Worm (Caenorhabditis elegans) whole organism, L4/young adult: ENCODE results near the gene F07G6.10.

ENCODE experiments used
- W03F9.2 ChIP-seq: fragments of 150-350 bp; optimal IDR thresholded peaks from 2 replicates; lab custom pipeline; 2014; ENCODE audit warnings: missing biosample characterization, missing genetic modification characterization
- dao-5 ChIP-seq: sonication (generic microtip); optimal IDR thresholded peaks from 2 replicates; lab custom pipeline; 2016; ENCODE audit warnings: missing genotype, missing genetic modification characterization, moderate library complexity, missing compliant biosample characterization

ce11 chrX:1735941-1736340 lies 1.8 kb upstream of the F07G6.10 start, which contains the start of gene F07G6.12:
- TF ChIP-seq dao-5 (no peak), W03F9.2 (tag; lab: Kevin White, UChicago) (no peak)
